Worm (Caenorhabditis elegans): ENCODE data around the gene C55A6.10.
"Not testable (repeated sequence)": the region's sequence is repeated elsewhere in the genome, so short reads cannot be mapped to it uniquely, and the experiment has no call there.

Gene C55A6.10

DNA sequence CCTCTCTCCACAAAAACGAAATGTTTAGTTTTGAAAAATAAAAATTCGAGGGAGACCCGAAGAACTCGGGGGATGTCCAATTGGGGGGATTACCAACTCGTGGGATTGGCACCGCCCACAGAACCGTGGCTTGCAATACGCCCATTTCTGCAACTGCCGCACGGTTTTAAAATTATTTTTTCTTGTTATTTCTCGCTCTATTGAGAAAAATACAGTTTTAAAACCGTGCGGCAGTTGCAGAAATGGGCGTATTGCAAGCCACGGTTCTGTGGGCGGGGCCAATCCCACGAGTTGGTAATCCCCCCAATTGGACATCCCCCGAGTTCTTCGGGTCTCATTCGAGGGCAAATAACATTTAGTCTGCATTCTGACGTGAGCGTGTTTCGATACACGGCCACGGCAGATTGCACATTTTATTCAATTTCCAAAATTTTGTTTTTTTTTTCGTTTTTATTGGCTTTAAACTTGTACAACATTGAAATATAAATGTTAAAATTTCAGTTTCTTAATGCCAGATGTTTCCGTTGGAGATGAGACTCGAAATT is at the start of gene C55A6.10, which contains the start of gene C55A6.1:
Gene C55A6.10, plus strand, starts transcription at position 495 of the 545 bp plus-strand sequence.
Gene C55A6.1, minus strand, starts transcription at position 116 of the 545 bp plus-strand sequence.
- TF ChIP-seq W03F9.2 (tag; optimal IDR thresholded peaks at IDR 0.05), result peak; percentile 56

DNA sequence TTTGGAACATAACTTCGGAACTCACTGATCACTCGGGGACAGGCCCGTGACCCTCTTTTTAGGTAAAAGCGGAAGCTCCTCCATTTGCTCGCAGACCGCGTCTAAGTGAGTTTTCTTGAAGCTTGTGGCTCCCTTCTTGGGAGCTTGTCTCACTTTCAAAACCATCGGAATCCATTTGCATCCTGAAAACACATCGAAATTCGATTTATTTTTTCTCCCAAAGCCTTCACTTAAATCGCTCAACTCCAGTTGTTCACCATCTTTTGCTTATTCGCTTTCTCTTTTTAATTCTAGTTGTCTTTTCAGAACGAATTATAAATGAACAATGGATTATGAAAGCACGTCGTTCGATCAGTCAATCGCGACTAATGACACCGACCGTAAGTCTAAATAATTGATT is 45.9 kb upstream of the C55A6.10 start, which contains the start of gene T11F9.1:
Gene T11F9.1, plus strand, starts transcription at position 301 of the 400 bp plus-strand sequence.
- no peak for TF ChIP-seq W03F9.2 (tag; optimal IDR thresholded peaks at IDR 0.05)
- no peak for TF ChIP-seq him-1 (tag; optimal IDR thresholded peaks at IDR 0.05)
- TF ChIP-seq dao-5 (tag; optimal IDR thresholded peaks at IDR 0.05), result no peak

DNA sequence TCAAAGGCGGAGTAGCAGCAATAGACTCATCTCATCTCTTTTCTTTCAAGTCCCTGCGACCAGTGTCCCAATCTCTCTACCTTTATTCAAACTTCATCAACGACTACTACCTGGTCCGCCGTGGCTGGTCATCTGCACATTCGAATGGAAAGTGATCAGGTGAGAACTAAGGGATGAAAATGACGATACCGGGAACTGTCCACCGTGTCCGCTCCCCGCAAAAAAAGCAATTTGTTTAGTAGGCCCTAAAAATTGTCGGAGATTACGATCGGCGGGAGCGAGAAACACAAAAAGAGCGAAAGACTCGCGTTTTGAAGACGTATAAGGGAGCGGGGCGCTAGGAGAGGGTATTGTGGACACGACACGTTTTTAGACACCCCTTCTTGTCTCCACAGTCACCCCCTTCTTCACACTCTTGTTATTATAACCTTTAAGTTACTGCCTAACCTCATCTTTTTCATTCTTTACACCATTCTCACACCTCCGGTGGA is 42.1 kb upstream of the C55A6.10 start, which contains the start of gene zipt-16:
Gene zipt-16, plus strand, starts transcription at position 51 of the 491 bp plus-strand sequence.
- TF ChIP-seq dao-5 (tag; optimal IDR thresholded peaks at IDR 0.05) (no peak), W03F9.2 (tag; optimal IDR thresholded peaks at IDR 0.05) (no peak), him-1 (tag; optimal IDR thresholded peaks at IDR 0.05) (no peak)

DNA sequence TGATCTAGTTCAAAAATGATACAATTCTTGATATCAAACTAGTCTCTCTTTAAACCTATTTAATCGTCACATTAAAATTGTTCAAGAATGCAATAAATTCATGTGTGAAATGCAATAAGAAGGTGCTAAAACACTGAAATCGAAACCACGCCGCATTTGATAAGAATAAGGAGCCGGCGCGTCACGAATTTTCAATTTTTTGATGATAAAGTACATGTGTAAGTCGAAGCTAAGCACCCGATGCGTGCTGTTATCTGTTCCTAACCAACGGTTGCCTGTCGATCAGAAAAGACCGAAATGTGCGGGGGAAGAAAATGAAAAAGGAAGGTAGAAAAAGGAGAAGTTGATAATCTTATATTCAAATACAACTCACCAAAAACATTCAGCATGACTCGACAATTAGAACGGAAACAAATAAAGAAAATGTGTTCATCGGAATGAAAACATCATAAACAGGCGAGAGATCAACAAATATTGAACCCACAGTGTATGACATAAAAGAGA is 34.9 kb upstream of the C55A6.10 start, which contains the start of gene aat-6:
Gene aat-6, minus strand, starts transcription at position 454 of the 504 bp plus-strand sequence.
- TF ChIP-seq him-1 (tag; optimal IDR thresholded peaks at IDR 0.05) (no peak), dao-5 (tag; optimal IDR thresholded peaks at IDR 0.05) (no peak), W03F9.2 (tag; optimal IDR thresholded peaks at IDR 0.05) (no peak)

DNA sequence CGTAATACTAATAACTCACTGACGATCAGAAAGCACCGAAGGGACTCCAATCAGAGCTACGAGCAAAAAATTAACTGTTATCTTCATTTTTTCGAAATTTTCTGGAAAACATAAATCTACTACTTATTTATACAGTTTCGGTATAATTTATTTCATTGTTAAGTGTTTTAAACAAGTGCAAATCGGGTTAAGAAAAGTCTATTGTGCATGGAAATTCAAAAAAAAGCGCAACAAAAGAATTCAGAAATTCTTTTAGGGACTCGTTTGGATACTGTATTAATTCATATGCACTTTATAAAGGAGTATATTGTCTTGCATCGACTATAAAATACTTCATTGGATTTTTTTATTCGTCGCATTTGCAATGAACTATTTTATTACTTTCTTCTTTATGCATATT is 32.9 kb upstream of the C55A6.10 start, which contains the start of the genes nas-20 and nas-21:
Gene nas-20, minus strand, starts transcription at position 101 of the 400 bp plus-strand sequence.
Gene nas-21, plus strand, starts transcription at position 356 of the 400 bp plus-strand sequence.
- TF ChIP-seq dao-5 (tag; optimal IDR thresholded peaks at IDR 0.05) (no peak), him-1 (tag; optimal IDR thresholded peaks at IDR 0.05) (no peak), W03F9.2 (tag; optimal IDR thresholded peaks at IDR 0.05) (no peak)

DNA sequence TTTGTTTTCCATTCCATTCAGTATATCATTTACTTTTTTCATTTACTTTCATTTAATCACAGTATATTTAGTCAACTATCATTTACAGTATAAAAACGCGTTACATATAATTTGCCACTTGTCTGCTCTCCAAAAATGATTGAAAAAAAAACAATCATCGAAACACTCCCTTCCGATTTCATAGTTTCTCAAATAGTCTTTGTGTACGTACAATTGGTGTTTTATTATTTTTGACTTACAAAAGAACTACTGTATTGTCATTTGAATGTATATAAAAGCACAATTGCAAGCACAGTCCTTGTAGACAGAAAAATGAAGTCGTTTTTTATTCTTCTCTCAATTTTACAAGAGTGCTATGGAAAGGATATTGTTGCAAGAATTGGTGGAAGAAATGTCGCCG is 30.7 kb upstream of the C55A6.10 start, which contains the start of gene nas-22:
Gene nas-22, plus strand, starts transcription at position 301 of the 400 bp plus-strand sequence.
- TF ChIP-seq him-1 (tag; optimal IDR thresholded peaks at IDR 0.05) (no peak), W03F9.2 (tag; optimal IDR thresholded peaks at IDR 0.05) (no peak), dao-5 (tag; optimal IDR thresholded peaks at IDR 0.05) (no peak)

DNA sequence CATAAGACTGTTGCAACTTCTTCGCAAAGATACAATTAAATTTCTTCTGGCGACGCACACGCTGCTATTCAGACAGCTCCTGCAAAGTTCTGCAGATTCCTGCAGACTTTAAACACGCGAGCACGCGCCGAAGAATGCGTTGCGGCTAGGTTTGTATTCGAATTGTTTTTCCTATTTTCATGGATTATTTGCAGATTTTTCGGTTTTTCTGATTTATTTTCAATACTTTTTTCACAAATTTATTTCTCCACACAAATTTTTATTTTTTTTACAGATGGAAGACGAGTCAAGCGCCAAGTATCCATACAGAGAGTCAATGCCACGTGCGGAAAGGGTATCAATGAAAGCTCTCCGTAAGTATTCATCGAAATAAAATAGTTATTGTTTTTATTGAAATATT is 29.5 kb upstream of the C55A6.10 start, which contains the start of gene T11F9.7:
Gene T11F9.7, plus strand, starts transcription at position 301 of the 400 bp plus-strand sequence.
- not testable (repeated sequence) for TF ChIP-seq him-1, dao-5, W03F9.2 (tag; optimal IDR thresholded peaks at IDR 0.05)

DNA sequence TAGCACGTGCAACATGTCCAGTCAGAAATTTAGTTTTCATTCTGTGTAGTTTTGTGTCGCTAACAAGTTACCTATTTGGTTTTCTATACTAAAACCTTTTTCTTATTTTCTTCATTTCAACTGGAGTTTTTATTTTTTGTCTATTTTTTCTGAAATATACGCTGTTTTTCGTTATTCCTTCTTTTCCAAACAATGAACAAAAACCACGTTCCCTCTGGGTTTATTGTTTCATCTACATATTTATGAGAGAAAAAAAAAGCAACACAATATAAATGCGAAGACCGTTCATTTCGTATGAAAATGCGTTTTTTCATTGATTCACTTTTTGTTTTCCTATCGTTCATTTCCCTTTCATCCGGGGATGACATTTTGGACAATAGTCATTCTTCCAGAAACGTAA is 25.7 kb upstream of the C55A6.10 start, which contains the start of gene T11F9.22:
Gene T11F9.22, plus strand, starts transcription at position 301 of the 400 bp plus-strand sequence.
- TF ChIP-seq W03F9.2 (tag; optimal IDR thresholded peaks at IDR 0.05), result no peak
- no peak for TF ChIP-seq dao-5 (tag; optimal IDR thresholded peaks at IDR 0.05)
- no peak for TF ChIP-seq him-1 (tag; optimal IDR thresholded peaks at IDR 0.05)

DNA sequence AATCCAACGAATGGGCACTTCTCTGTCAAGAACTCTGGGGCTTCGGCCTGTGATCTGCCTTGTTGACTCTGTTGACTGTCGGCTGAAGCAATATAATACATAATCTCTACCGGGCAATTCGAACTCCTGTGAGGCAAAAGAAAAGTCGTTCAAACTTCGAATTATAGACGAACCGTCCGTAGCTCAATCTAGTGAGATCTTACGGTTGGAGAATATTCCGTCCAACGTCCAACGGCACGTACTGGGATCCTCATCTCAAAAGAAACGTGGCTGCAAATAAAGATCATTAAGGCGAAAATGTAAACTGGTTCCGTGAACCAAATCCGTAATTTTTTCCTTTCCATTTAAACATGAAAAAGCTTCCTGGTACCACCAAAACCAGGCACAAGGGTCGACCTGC is 24.4 kb upstream of the C55A6.10 start, which contains the start of gene T11F9.14:
Gene T11F9.14, minus strand, starts transcription at position 101 of the 400 bp plus-strand sequence.
- not testable (repeated sequence) for TF ChIP-seq him-1, W03F9.2, dao-5 (tag; optimal IDR thresholded peaks at IDR 0.05)

- not testable (repeated sequence) for TF ChIP-seq him-1, W03F9.2, dao-5 (tag; optimal IDR thresholded peaks at IDR 0.05)
These were observed 21.5 kb upstream of the C55A6.10 start, which contains the start of gene col-157 for ce11 chrV:11483580-11484092. TSS of gene col-157 (plus strand) at chrV:11484042.

- TF ChIP-seq W03F9.2 (tag; optimal IDR thresholded peaks at IDR 0.05), result no peak
- no peak for TF ChIP-seq dao-5 (tag; optimal IDR thresholded peaks at IDR 0.05)
- TF ChIP-seq him-1 (tag; optimal IDR thresholded peaks at IDR 0.05), result no peak
These were observed 20.7 kb upstream of the C55A6.10 start for ce11 chrV:11484404-11484803.

- TF ChIP-seq him-1 (tag; optimal IDR thresholded peaks at IDR 0.05), result no peak
- no peak for TF ChIP-seq dao-5 (tag; optimal IDR thresholded peaks at IDR 0.05)
- no peak for TF ChIP-seq W03F9.2 (tag; optimal IDR thresholded peaks at IDR 0.05)
These were observed 19.6 kb upstream of the C55A6.10 start, which contains the start of gene srh-1 for ce11 chrV:11485558-11485957. TSS of gene srh-1 (plus strand) at chrV:11485858.

- no peak for TF ChIP-seq dao-5 (tag; optimal IDR thresholded peaks at IDR 0.05)
- TF ChIP-seq him-1 (tag; optimal IDR thresholded peaks at IDR 0.05), result no peak
- TF ChIP-seq W03F9.2 (tag; optimal IDR thresholded peaks at IDR 0.05), result no peak
These were observed 18.5 kb upstream of the C55A6.10 start, which contains the start of gene T11F9.10 for ce11 chrV:11486680-11487079. TSS of gene T11F9.10 (plus strand) at chrV:11486980.
